Worm (Caenorhabditis elegans) whole organism, young adult: Measurements from ENCODE around the gene puf-6.

Source experiments
- ceh-100 ChIP-seq: fragments of 200-800 bp; sonication (Bioruptor generic); IDR thresholded peaks from 2 replicates; pipeline ENCODE4 v1.3.6; 2022; ENCODE audit warnings: missing genetic modification reagents, missing genetic modification characterization, missing compliant biosample characterization
- chd-7 ChIP-seq: sonication (generic microtip); optimal IDR thresholded peaks from 2 replicates; lab custom pipeline; 2016; ENCODE audit warnings: mild to moderate bottlenecking, missing genetic modification characterization, moderate library complexity, missing compliant biosample characterization
- egl-44 ChIP-seq: fragments of 200-800 bp; sonication (Bioruptor generic); IDR thresholded peaks from 2 replicates; pipeline ENCODE4 v1.3.6; 2022; ENCODE audit warnings: missing genetic modification reagents, missing genetic modification characterization, missing compliant biosample characterization
- hsf-1 ChIP-seq: fragments of 200-800 bp; sonication (Bioruptor generic); IDR thresholded peaks from 2 replicates; pipeline ENCODE4 v1.3.6; 2022; ENCODE audit warnings: missing genetic modification reagents, missing genetic modification characterization, missing compliant biosample characterization
- let-526 ChIP-seq: fragments of 200-800 bp; sonication (Bioruptor generic); IDR thresholded peaks from 2 replicates; pipeline ENCODE4 v1.3.6; 2022; ENCODE audit warnings: missing genetic modification reagents, missing genetic modification characterization, missing compliant biosample characterization
- unc-62 ChIP-seq: fragments of 150-350 bp; optimal IDR thresholded peaks from 2 replicates; lab custom pipeline; 2014; ENCODE audit warnings: missing biosample characterization, missing genetic modification reagents, missing genetic modification characterization

DNA sequence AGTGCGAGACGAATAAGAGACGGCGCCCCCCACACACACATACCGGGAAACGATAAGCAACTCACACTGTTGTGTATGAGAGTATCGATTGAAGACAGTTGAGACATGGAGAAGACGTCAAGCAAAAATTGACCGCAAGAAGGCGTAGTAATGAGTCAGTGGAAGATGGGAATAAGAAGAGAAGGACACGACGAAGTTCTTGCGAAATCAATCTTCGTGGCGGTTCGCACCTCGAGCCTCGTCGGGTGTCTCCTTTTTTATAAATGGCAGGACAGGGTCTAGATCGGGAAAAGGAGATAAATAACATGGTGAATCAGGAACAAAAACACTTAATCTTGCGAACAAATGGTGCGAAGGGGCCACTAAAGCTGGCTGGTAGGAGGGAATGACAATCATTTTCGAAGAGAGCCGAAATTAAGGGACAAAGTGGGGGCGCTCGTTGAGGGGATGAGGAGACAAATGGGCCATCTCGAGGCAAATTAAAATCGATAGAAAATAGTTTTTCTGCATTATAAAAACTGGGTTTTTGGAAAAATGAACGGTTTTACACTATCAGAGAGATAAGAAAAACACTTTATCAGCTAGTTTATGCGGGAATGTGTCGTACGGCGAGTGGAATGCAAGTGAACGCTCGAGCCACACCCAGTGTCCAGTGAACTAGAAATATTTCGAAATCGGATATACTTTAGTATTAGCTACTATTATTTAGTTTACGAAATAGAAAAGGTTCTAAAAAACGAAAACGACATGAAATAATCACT is 13.8 kb downstream of the puf-6 start:
- TF ChIP-seq hsf-1 (no peak), ceh-100 (GFP tag; lab: Robert Waterston, UW) (no peak), let-526 (GFP tag; lab: Robert Waterston, UW) (no peak), chd-7 (tag; lab: Kevin White, UChicago) (no peak), egl-44 (GFP tag; lab: Robert Waterston, UW) (no peak), unc-62 (no peak)
